Worm (Caenorhabditis elegans): ENCODE results near the gene M7.7.

DNA sequence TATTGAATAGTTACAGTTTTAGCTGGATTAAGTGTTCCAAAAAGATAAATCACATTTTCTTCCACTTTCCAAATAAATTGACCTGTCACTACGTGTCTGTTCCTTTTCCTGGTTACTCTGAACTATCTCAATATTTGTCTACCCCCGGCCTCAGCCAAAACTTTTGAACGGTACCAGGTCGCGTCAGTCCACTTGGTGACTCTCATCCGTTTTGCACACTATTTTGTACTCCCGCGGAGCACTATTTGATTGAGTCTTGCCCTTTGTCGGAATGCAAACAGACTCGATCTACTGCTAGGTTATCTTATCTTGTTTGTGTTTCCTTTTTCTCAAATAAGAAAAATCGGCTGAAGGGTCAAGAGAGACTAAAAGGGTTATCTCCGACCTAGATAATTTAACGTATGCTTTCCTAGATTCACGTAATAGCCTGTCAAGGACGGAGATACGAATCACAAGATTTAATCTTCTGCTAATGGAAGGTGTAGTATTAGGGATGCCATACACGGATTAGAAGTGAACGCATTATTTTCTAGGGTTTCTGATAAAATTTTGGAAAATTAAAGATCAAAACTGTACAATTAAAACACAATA lies 30.4 kb downstream of the M7.7 start:
- TF ChIP-seq lin-11 (tag; optimal IDR thresholded peaks at IDR 0.05), result no peak
- TF ChIP-seq unc-55 (GFP tag; optimal IDR thresholded peaks at IDR 0.05), result no peak

Data from whole organism, late embryonic.